Worm (Caenorhabditis elegans) whole organism, young adult: ENCODE data around the gene F07C6.4.

Experiments
- B0019.2 ChIP-seq: fragments of 200-800 bp; sonication (Bioruptor generic); conservative IDR thresholded peaks from 2 replicates; pipeline ENCODE4 v1.3.6; 2022; ENCODE audit warnings: missing genetic modification reagents, missing genetic modification characterization, missing compliant biosample characterization
- B0336.3 ChIP-seq: fragments of 200-800 bp; sonication (Bioruptor generic); IDR thresholded peaks from 2 replicates; pipeline ENCODE4 v1.3.6; 2022; ENCODE audit warnings: missing genetic modification characterization, missing compliant biosample characterization
- C06A6.2 ChIP-seq: fragments of 200-800 bp; sonication (Bioruptor generic); conservative IDR thresholded peaks from 2 replicates; pipeline ENCODE4 v1.3.6; 2022; ENCODE audit warnings: missing genetic modification characterization, missing compliant biosample characterization
- D2030.7 ChIP-seq: fragments of 200-800 bp; sonication (Bioruptor generic); IDR thresholded peaks from 2 replicates; pipeline ENCODE4 v1.3.6; 2022; ENCODE audit warnings: missing genetic modification reagents, missing genetic modification characterization, missing compliant biosample characterization
- F23B12.7 ChIP-seq: sonication (generic microtip); optimal IDR thresholded peaks from 2 replicates; lab custom pipeline; 2017; ENCODE audit warnings: missing genetic modification characterization, mild to moderate bottlenecking, missing compliant biosample characterization, antibody characterized with exemption, moderate library complexity; ENCODE audit not compliant: insufficient read depth
- F37B4.10 ChIP-seq: fragments of 200-800 bp; sonication (Bioruptor generic); IDR thresholded peaks from 2 replicates; pipeline ENCODE4 v1.3.6; 2022; ENCODE audit warnings: missing genetic modification characterization, missing compliant biosample characterization
- F52B5.7 ChIP-seq: sonication (generic microtip); optimal IDR thresholded peaks from 2 replicates; lab custom pipeline; 2016; ENCODE audit warnings: mild to moderate bottlenecking, missing genetic modification characterization, missing compliant biosample characterization
- K12H6.12 ChIP-seq: fragments of 200-800 bp; sonication (Bioruptor generic); optimal IDR thresholded peaks from 2 replicates; lab custom pipeline; 2018; ENCODE audit warnings: mild to moderate bottlenecking, missing genetic modification characterization, missing compliant biosample characterization
- akir-1 ChIP-seq: fragments of 200-800 bp; sonication (Bioruptor generic); optimal IDR thresholded peaks from 2 replicates; lab custom pipeline; 2018; ENCODE audit warnings: mild to moderate bottlenecking, missing genetic modification characterization, moderate library complexity, missing compliant biosample characterization
- bed-1 ChIP-seq: fragments of 200-800 bp; sonication (Bioruptor generic); IDR thresholded peaks from 2 replicates; pipeline ENCODE4 v1.3.6; 2022; ENCODE audit warnings: missing genetic modification reagents, missing genetic modification characterization, missing compliant biosample characterization
- cebp-1 ChIP-seq, 2 experiments: fragments of 200-800 bp in 1 of 2; sonication (Bioruptor generic) in 1 of 2; sonication (generic microtip) in 1 of 2; IDR thresholded peaks in 1 of 2; optimal IDR thresholded peaks in 1 of 2; 2 replicates each; pipeline versions ENCODE4 v1.3.6 to Lab custom; 2017 to 2022; ENCODE audit warnings: missing compliant biosample characterization in 2 of 2, missing genetic modification characterization in 2 of 2, mild to moderate bottlenecking in 1 of 2, missing genetic modification reagents in 1 of 2, moderate library complexity in 1 of 2
- cebp-2 ChIP-seq: fragments of 200-800 bp; sonication (Bioruptor generic); IDR thresholded peaks from 2 replicates; pipeline ENCODE4 v1.3.6; 2022; ENCODE audit warnings: missing genetic modification characterization, missing compliant biosample characterization
- ceh-100 ChIP-seq: fragments of 200-800 bp; sonication (Bioruptor generic); IDR thresholded peaks from 2 replicates; pipeline ENCODE4 v1.3.6; 2022; ENCODE audit warnings: missing genetic modification reagents, missing genetic modification characterization, missing compliant biosample characterization
- ceh-27 ChIP-seq: fragments of 200-800 bp; sonication (Bioruptor generic); optimal IDR thresholded peaks from 2 replicates; lab custom pipeline; 2018; ENCODE audit warnings: mild to moderate bottlenecking, missing genetic modification characterization, moderate library complexity, missing compliant biosample characterization
- efl-1 ChIP-seq: fragments of 150-350 bp; optimal IDR thresholded peaks from 2 replicates; lab custom pipeline; 2014; ENCODE audit warnings: missing biosample characterization, missing genetic modification reagents, missing genetic modification characterization
- egl-44 ChIP-seq: fragments of 200-800 bp; sonication (Bioruptor generic); IDR thresholded peaks from 2 replicates; pipeline ENCODE4 v1.3.6; 2022; ENCODE audit warnings: missing genetic modification reagents, missing genetic modification characterization, missing compliant biosample characterization
- ekl-4 ChIP-seq: fragments of 200-800 bp; sonication (Bioruptor generic); IDR thresholded peaks from 2 replicates; pipeline ENCODE4 v1.3.6; 2022; ENCODE audit warnings: missing genetic modification reagents, missing genetic modification characterization, missing compliant biosample characterization
- ets-4 ChIP-seq: fragments of 200-800 bp; sonication (Bioruptor generic); optimal IDR thresholded peaks from 2 replicates; lab custom pipeline; 2018; ENCODE audit warnings: mild to moderate bottlenecking, missing genetic modification characterization, missing compliant biosample characterization
- fkh-3 ChIP-seq: sonication (generic microtip); optimal IDR thresholded peaks from 2 replicates; lab custom pipeline; 2016; ENCODE audit warnings: mild to moderate bottlenecking, missing genetic modification characterization, missing compliant biosample characterization
- hmg-1.2 ChIP-seq: fragments of 200-800 bp; sonication (Bioruptor generic); IDR thresholded peaks from 2 replicates; pipeline ENCODE4 v1.3.6; 2022; ENCODE audit warnings: missing genetic modification reagents, missing genetic modification characterization, missing compliant biosample characterization
- lag-1 ChIP-seq: fragments of 200-800 bp; sonication (Bioruptor generic); IDR thresholded peaks from 2 replicates; pipeline ENCODE4 v1.3.6; 2022; ENCODE audit warnings: missing genetic modification reagents, missing genetic modification characterization, missing compliant biosample characterization
- lin-35 ChIP-seq, 3 experiments: fragments of 150-350 bp in 2 of 3; sonication (generic microtip) in 1 of 3; optimal IDR thresholded peaks; 2 replicates each; lab custom pipeline; 2014 to 2018; ENCODE audit warnings: missing biosample characterization in 3 of 3, missing genetic modification characterization in 3 of 3, missing genetic modification reagents in 3 of 3
- lin-54 ChIP-seq: fragments of 200-800 bp; sonication (Bioruptor generic); optimal IDR thresholded peaks from 2 replicates; lab custom pipeline; 2018; ENCODE audit warnings: mild to moderate bottlenecking, missing genetic modification characterization, missing compliant biosample characterization
- lsl-1 ChIP-seq: fragments of 200-800 bp; sonication (Bioruptor generic); optimal IDR thresholded peaks from 2 replicates; lab custom pipeline; 2018; ENCODE audit warnings: mild to moderate bottlenecking, missing genetic modification characterization, moderate library complexity, missing compliant biosample characterization
- madf-10 ChIP-seq: sonication (generic microtip); optimal IDR thresholded peaks from 2 replicates; lab custom pipeline; 2016; ENCODE audit warnings: mild to moderate bottlenecking, missing genetic modification characterization, missing compliant biosample characterization
- madf-6 ChIP-seq: fragments of 200-800 bp; sonication (Bioruptor generic); IDR thresholded peaks from 2 replicates; pipeline ENCODE4 v1.3.6; 2022; ENCODE audit warnings: missing genetic modification reagents, missing genetic modification characterization, missing compliant biosample characterization
- madf-8 ChIP-seq: fragments of 200-800 bp; sonication (Bioruptor generic); conservative IDR thresholded peaks from 2 replicates; pipeline ENCODE4 v1.3.6; 2022; ENCODE audit warnings: missing genetic modification reagents, missing genetic modification characterization, missing compliant biosample characterization
- nhr-27 ChIP-seq: fragments of 200-800 bp; sonication (Bioruptor generic); optimal IDR thresholded peaks from 2 replicates; lab custom pipeline; 2018; ENCODE audit warnings: mild to moderate bottlenecking, missing genetic modification characterization, moderate library complexity, missing compliant biosample characterization
- repo-1 ChIP-seq: sonication (generic microtip); optimal IDR thresholded peaks from 2 replicates; lab custom pipeline; 2017; ENCODE audit warnings: mild to moderate bottlenecking, missing genetic modification characterization, missing compliant biosample characterization
- snpc-1.1 ChIP-seq: sonication (generic microtip); optimal IDR thresholded peaks from 2 replicates; lab custom pipeline; 2017; ENCODE audit warnings: missing genetic modification characterization, mild to moderate bottlenecking, missing compliant biosample characterization, antibody characterized with exemption, moderate library complexity, missing genotype, missing genetic modification reagents; ENCODE audit not compliant: insufficient read depth
- snpc-3.4 ChIP-seq: sonication (generic microtip); optimal IDR thresholded peaks from 2 replicates; lab custom pipeline; 2017; ENCODE audit warnings: missing genetic modification characterization, mild to moderate bottlenecking, missing compliant biosample characterization, antibody characterized with exemption, moderate library complexity, missing genotype, missing genetic modification reagents
- snpc-4 ChIP-seq, 5 experiments: fragments of 150-350 bp in 1 of 5; sonication (generic microtip) in 4 of 5; optimal IDR thresholded peaks; 2 replicates each; lab custom pipeline; 2014 to 2018; ENCODE audit warnings: missing genetic modification characterization in 5 of 5, missing biosample characterization in 3 of 5, antibody characterized with exemption in 2 of 5, mild to moderate bottlenecking in 2 of 5, missing compliant biosample characterization in 2 of 5, missing genotype in 2 of 5, moderate library complexity in 2 of 5, missing genetic modification reagents in 1 of 5
- zfh-2 ChIP-seq: fragments of 200-800 bp; sonication (Bioruptor generic); conservative IDR thresholded peaks from 2 replicates; pipeline ENCODE4 v1.3.6; 2022; ENCODE audit warnings: missing genetic modification reagents, missing genetic modification characterization, missing compliant biosample characterization
- ztf-3 ChIP-seq: fragments of 200-800 bp; sonication (Bioruptor generic); optimal IDR thresholded peaks from 2 replicates; lab custom pipeline; 2018; ENCODE audit warnings: mild to moderate bottlenecking, missing genetic modification characterization, missing compliant biosample characterization

Gene F07C6.4

DNA sequence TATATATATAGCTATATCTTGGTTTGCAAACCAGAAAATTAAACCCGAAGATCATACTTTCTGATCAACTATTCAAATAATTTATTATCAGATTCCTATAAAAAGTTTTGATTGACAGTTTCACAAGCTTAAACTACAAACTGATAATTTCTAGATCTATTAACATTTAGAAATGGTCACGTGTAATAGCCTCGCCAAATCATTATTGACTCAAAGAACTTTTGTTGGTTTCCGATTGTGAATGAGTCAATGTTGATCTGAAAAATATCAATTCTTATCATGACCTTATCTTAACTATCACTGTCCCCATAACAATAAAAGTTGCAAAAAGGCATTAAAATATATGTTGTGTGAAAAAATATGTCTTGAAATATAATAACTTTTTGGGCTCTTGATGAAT is 36.4 kb downstream of the F07C6.4 start (continued):
- peak; percentile 26 for TF ChIP-seq madf-10
- TF ChIP-seq D2030.7, result no peak
- no peak for TF ChIP-seq ceh-100 (GFP tag; lab: Robert Waterston, UW)

DNA sequence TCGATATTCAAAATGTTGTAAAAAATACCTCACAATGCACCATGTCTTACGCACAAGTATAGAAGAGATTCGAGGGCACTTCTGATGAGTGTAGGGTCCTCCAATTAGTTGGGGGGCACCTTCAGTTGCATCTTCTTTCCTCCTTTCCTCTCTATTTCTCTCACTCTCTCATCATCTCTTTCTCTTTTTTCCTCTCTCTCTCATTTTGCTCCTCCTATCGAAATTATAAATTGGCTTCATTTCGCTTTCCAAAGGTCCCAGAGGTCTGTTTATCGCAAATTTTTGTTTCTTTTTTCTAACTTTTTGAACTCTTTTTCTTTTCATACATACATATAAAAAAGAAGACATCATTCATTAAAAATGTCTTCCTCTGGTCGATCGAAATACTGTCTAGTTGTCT is 37.2 kb downstream of the F07C6.4 start:
- no peak for TF ChIP-seq cebp-2
- TF ChIP-seq hmg-1.2 (GFP tag; lab: Robert Waterston, UW), result peak; percentile 28; the same call in 1 of the 2 replicates

ce11 chrIV:12845596-12845995 is 39.9 kb downstream of the F07C6.4 start, which contains the start of gene txt-19:
TSS of gene txt-19 (plus strand) at chrIV:12845899.
- TF ChIP-seq K12H6.12 (peak; percentile 1), repo-1 (tag; lab: Kevin White, UChicago) (no peak), lin-35 (GFP tag; optimal IDR thresholded peaks at IDR 0.05; lab: Kevin White, UChicago) (no peak), lsl-1 (GFP tag; lab: Kevin White, UChicago) (no peak), F37B4.10 (no peak), B0019.2 (GFP tag; lab: Robert Waterston, UW) (no peak), F23B12.7 (tag; lab: Kevin White, UChicago) (no peak), cebp-1 (GFP tag; IDR thresholded peaks at IDR 0.05; lab: Robert Waterston, UW) (no peak), cebp-1 (tag; optimal IDR thresholded peaks at IDR 0.05; lab: Kevin White, UChicago) (peak; percentile 35), ceh-27 (GFP tag; lab: Kevin White, UChicago) (peak; percentile 0), nhr-27 (tag; lab: Kevin White, UChicago) (no peak), madf-8 (GFP tag; lab: Robert Waterston, UW) (no peak), egl-44 (GFP tag; lab: Robert Waterston, UW) (no peak), lag-1 (GFP tag; lab: Robert Waterston, UW) (no peak), zfh-2 (no peak; the same call in 1 of the 2 replicates), akir-1 (no peak), F52B5.7 (no peak), ekl-4 (GFP tag; lab: Robert Waterston, UW) (no peak), snpc-1.1 (no peak), bed-1 (GFP tag; lab: Robert Waterston, UW) (no peak), ets-4 (GFP tag; lab: Kevin White, UChicago) (no peak), C06A6.2 (GFP tag; lab: Robert Waterston, UW) (no peak)

DNA sequence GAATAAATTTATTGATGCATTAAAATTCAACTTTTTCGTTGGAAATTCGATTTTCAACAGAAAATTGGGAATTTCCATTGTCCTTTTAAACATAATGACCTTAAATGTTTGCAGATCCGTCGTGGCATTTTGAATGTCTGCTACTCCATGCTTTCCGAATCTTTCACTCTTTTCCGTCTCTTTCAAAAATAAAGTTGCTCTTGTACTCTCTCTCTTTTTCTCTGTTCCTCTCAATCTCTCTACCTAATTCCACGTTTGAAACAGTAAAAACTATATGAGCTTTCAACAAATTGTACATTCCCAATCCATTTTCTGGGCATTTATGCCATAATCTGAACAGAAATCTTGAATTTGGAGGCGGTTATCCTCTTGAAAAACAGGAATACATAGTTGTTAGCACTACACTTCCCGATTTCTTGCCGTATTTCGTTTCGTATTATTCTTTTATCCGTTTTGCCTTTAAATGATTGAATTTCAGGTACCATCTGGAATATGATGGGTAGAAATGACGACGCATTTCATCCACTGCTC is 43.4 kb downstream of the F07C6.4 start, which contains the start of gene srf-3:
Gene srf-3 (plus strand): TSS at position 481 of the 531 bp plus-strand sequence.
- TF ChIP-seq snpc-3.4 (no peak), hmg-1.2 (GFP tag; lab: Robert Waterston, UW) (peak; percentile 59; the same call in 1 of the 2 replicates)

DNA sequence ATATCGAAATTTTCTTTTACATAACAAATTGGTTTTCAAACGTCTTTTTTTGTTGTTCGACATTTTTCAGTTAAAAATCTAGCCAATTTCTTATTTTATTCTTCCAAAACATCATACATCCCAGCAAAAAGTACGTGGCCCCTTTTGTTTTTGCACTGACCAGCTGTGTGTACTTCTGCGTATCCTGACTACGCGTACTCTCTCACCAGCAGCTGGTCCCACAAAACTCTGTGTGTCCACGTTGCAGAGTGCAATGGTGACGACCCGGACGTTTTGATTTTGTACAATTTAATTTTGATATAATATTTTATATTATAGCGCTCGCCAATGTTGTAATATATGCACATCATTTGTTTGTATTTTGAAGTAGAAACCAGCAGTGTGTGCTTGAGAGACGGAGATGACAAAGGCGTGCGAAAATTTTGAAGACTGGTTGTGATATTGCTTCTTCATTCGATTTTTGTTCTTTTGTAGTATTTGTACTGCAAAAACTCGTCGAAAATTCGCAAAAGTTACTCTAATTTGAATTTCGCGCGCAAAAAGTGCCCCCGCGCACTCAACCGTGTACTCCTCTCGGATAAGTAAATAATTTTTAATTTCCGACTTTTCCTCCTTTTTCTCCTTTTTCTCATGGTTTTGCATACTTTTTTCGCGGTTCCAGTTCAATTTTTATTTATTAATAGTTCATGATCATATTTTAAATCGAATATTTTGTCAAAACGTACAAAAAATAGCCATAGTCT is 48.8 kb downstream of the F07C6.4 start:
- peak; percentile 60 for TF ChIP-seq efl-1
- peak; percentile 57; the same call in 1 of the 2 replicates for TF ChIP-seq hmg-1.2 (GFP tag; lab: Robert Waterston, UW)
- TF ChIP-seq fkh-3 (tag; lab: Kevin White, UChicago), result no peak
- no peak for TF ChIP-seq B0336.3 (GFP tag; lab: Robert Waterston, UW)
- peak; percentile 22 for TF ChIP-seq lsl-1 (GFP tag; lab: Kevin White, UChicago)
- no peak for TF ChIP-seq madf-6 (GFP tag; lab: Robert Waterston, UW)
- TF ChIP-seq F37B4.10, result no peak
- TF ChIP-seq snpc-4 (GFP tag; optimal IDR thresholded peaks at IDR 0.05; lab: Kevin White, UChicago), result no peak
- peak in 1 of 4 experiments; percentile 10 for TF ChIP-seq snpc-4 (tag; optimal IDR thresholded peaks at IDR 0.05; lab: Kevin White, UChicago)
- no peak for TF ChIP-seq ztf-3
- TF ChIP-seq lin-54 (GFP tag; lab: Kevin White, UChicago), result peak; percentile 32
